Worm (Caenorhabditis elegans): ENCODE measurements around the gene gmps-1.

The gmps-1 gene

DNA sequence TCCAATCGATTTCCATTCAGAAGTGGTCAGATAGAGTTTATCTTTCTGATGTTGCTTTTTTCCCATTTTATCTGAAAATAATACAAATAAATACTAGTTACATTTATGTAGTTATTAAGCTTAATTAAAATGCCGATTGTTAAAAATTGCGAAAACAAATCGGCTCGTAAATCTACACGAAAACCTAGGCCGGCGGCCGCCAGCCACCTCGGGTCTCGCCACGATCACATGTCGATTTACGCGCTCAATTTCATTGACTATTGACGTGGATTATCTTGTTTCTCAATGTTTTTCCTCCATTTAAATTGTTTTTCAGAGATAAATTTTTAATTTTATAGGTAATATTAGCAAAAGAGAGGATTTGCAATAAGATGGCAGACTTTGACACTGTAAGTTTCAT is 4.0 kb upstream of the gmps-1 start, which contains the start of the genes cyn-4 and copz-1 (continued):
- TF ChIP-seq ceh-2 (tag; optimal IDR thresholded peaks at IDR 0.05) (peak; percentile 92), pax-1 (tag; optimal IDR thresholded peaks at IDR 0.05) (no peak), tbx-2 (tag; optimal IDR thresholded peaks at IDR 0.05) (peak; percentile 92), ama-1 (optimal IDR thresholded peaks at IDR 0.05) (no peak), ceh-31 (tag; optimal IDR thresholded peaks at IDR 0.05) (peak; percentile 94), nhr-11 (tag; optimal IDR thresholded peaks at IDR 0.05) (no peak), rnt-1 (tag; optimal IDR thresholded peaks at IDR 0.05) (peak; percentile 41), ceh-34 (tag; optimal IDR thresholded peaks at IDR 0.05) (peak; percentile 38), elt-4 (tag; optimal IDR thresholded peaks at IDR 0.05) (no peak), ceh-14 (tag; optimal IDR thresholded peaks at IDR 0.05) (peak; percentile 69), madf-2 (tag; optimal IDR thresholded peaks at IDR 0.05) (no peak), ceh-24 (tag; optimal IDR thresholded peaks at IDR 0.05) (no peak), dve-1 (tag; optimal IDR thresholded peaks at IDR 0.05) (no peak), eyg-1 (tag; optimal IDR thresholded peaks at IDR 0.05) (peak; percentile 10), C38D4.7 (GFP tag; optimal IDR thresholded peaks at IDR 0.05) (no peak), ceh-22 (tag; optimal IDR thresholded peaks at IDR 0.05) (no peak), mec-3 (tag; optimal IDR thresholded peaks at IDR 0.05; ENCODE audit: borderline replicate concordance) (no peak), hlh-8 (tag; optimal IDR thresholded peaks at IDR 0.05) (peak; percentile 55), K02D7.2 (tag; optimal IDR thresholded peaks at IDR 0.05) (no peak), ceh-19 (GFP tag; optimal IDR thresholded peaks at IDR 0.05) (peak; percentile 14), lin-11 (tag; optimal IDR thresholded peaks at IDR 0.05) (no peak), pqm-1 (tag; optimal IDR thresholded peaks at IDR 0.05) (no peak), pha-4 (tag; optimal IDR thresholded peaks at IDR 0.05) (no peak), ceh-48 (tag; optimal IDR thresholded peaks at IDR 0.05) (no peak), pha-2 (tag; optimal IDR thresholded peaks at IDR 0.05) (no peak), elt-2 (tag; optimal IDR thresholded peaks at IDR 0.05) (peak; percentile 65), K09A11.1 (tag; optimal IDR thresholded peaks at IDR 0.05; ENCODE audit: insufficient read depth) (no peak), pag-3 (tag; optimal IDR thresholded peaks at IDR 0.05; ENCODE audit: borderline replicate concordance) (no peak), sox-2 (GFP tag; IDR thresholded peaks at IDR 0.05) (no peak), hlh-30 (tag; optimal IDR thresholded peaks at IDR 0.05; ENCODE audit: insufficient read depth) (peak; percentile 81), ztf-16 (tag; optimal IDR thresholded peaks at IDR 0.05) (no peak), ceh-9 (tag; optimal IDR thresholded peaks at IDR 0.05) (no peak), odd-2 (tag; optimal IDR thresholded peaks at IDR 0.05) (no peak), fax-1 (tag; optimal IDR thresholded peaks at IDR 0.05) (no peak), fkh-6 (tag; optimal IDR thresholded peaks at IDR 0.05) (no peak), dmd-4 (tag; optimal IDR thresholded peaks at IDR 0.05; ENCODE audit: borderline replicate concordance) (no peak), ceh-45 (GFP tag; IDR thresholded peaks at IDR 0.05) (no peak), unc-86 (tag; optimal IDR thresholded peaks at IDR 0.05) (no peak), hlh-6 (tag; optimal IDR thresholded peaks at IDR 0.05) (no peak), syd-9 (tag; optimal IDR thresholded peaks at IDR 0.05) (no peak), nfya-1 (tag; optimal IDR thresholded peaks at IDR 0.05) (peak; percentile 60), pat-9 (tag; optimal IDR thresholded peaks at IDR 0.05) (no peak), C08G9.2 (tag; optimal IDR thresholded peaks at IDR 0.05) (peak; percentile 89), unc-55 (GFP tag; optimal IDR thresholded peaks at IDR 0.05) (no peak), T23F11.4 (GFP tag; optimal IDR thresholded peaks at IDR 0.05) (no peak)
